Fruit fly (Drosophila melanogaster) whole organism, embryonic: Measurements from ENCODE around the gene CG32809.

ENCODE experiments used
- Dbx ChIP-seq: fragments of 200-800 bp; sonication (Bioruptor generic); IDR thresholded peaks from 3 replicates; pipeline ENCODE4 v1.3.6; 2022; ENCODE audit warnings: missing biosample characterization, missing genetic modification characterization
- HLH3B ChIP-seq: fragments of 200-800 bp; sonication (Bioruptor generic); IDR thresholded peaks from 2 replicates; pipeline ENCODE4 v1.3.6; 2022; ENCODE audit warnings: missing biosample characterization, missing genetic modification characterization
- usp ChIP-seq: fragments of >200 bp; optimal IDR thresholded peaks from 2 replicates; lab custom pipeline; 2017; ENCODE audit warnings: missing biosample characterization, missing genetic modification characterization

DNA sequence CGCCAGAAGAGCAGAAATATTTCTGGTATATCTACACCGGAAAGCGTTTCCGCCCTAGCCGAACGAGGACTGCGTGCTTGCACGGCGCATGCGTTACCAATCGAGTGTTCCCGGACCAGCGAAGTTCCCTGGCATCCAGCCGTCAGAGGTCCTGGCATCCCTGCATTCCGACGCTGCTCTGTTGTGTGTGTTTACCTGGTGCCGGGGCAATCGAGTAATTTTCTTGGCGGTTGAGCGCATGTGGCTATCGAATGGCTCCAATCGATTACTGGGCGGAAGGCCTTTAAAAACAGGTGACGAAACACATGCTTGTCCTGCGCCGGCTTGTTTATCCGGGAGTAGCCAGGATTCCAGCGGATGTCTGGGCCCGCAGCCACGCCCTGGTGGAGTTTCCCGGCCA is at the start of gene CG32809:
- TF ChIP-seq HLH3B (GFP tag; lab: Robert Waterston, UW) (no peak), Dbx (GFP tag; lab: Robert Waterston, UW) (no peak), usp (GFP tag; lab: Kevin White, UChicago) (no peak)
